Fruit fly (Drosophila melanogaster) whole organism, wandering third instar larva: ENCODE results near the gene CG33299.

Experiments used
- Abd-B ChIP-seq: fragments of >200 bp; optimal IDR thresholded peaks from 2 replicates; lab custom pipeline; 2017; ENCODE audit warnings: missing biosample characterization, missing genetic modification characterization
- CG32264 ChIP-seq: fragments of 200-800 bp; sonication (Bioruptor generic); optimal IDR thresholded peaks from 2 replicates; lab custom pipeline; 2016; ENCODE audit warnings: missing biosample characterization, missing genetic modification characterization
- Dfd ChIP-seq: fragments of >200 bp; optimal IDR thresholded peaks from 2 replicates; lab custom pipeline; 2017; ENCODE audit warnings: missing biosample characterization, missing genetic modification characterization
- Hr83 ChIP-seq: fragments of 200-300 bp; sonication (Bioruptor generic); optimal IDR thresholded peaks from 2 replicates; lab custom pipeline; 2016; ENCODE audit warnings: missing biosample characterization, mild to moderate bottlenecking, missing genetic modification characterization, moderate library complexity; ENCODE audit not compliant: poor library complexity, severe bottlenecking
- Myc ChIP-seq: fragments of >200 bp; optimal IDR thresholded peaks from 2 replicates; lab custom pipeline; 2017
- OdsH ChIP-seq: fragments of 200-800 bp; sonication (Bioruptor generic); optimal IDR thresholded peaks from 2 replicates; lab custom pipeline; 2016; ENCODE audit warnings: missing biosample characterization, mild to moderate bottlenecking, missing genetic modification characterization
- dl ChIP-seq, 2 experiments: fragments of 175-275, 200-275 bp in 1 of 2; fragments of 200-275 bp in 1 of 2; sonication (Bioruptor generic); optimal IDR thresholded peaks; lab custom pipeline; 2018; ENCODE audit warnings: mild to moderate bottlenecking in 2 of 2, missing biosample characterization in 2 of 2, missing genetic modification characterization in 2 of 2, moderate library complexity in 2 of 2; ENCODE audit not compliant: partially characterized antibody in 2 of 2, insufficient read depth in 1 of 2
- usp ChIP-seq: fragments of >200 bp; optimal IDR thresholded peaks from 2 replicates; lab custom pipeline; 2017; ENCODE audit warnings: missing biosample characterization, missing genetic modification characterization

DNA sequence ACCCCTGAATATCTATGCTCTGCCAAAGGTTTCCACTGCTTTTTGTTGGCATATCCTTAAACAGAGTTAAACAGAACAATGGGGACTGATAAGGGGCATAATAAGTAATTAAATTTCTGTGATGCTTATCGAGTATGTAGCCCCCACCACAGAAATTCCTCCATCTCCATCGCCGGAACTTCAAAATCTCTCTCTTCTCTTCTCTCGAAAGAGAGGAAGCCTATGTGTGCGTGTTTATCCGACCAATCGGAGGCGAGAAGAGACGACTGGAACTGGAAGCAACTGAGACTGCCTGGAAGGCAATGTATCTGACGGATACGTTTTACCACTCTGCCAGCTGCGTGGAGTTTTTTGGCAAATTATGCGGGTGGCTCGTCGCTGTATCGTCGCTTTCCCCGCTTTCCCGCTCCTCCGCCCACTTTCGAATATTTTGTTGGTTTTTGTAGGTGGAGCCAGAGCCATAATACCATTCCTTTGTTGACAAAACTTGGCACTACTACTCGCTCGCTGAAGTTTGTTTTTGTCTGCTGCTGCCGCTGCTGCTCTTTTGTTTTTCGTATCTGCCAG lies 48.3 kb upstream of the CG33299 start, which contains the start of gene gcm2:
- TF ChIP-seq OdsH (GFP tag; lab: Kevin White, UChicago) (no peak), Dfd (GFP tag; lab: Kevin White, UChicago) (no peak), usp (GFP tag; lab: Kevin White, UChicago) (no peak), dl (GFP tag; optimal IDR thresholded peaks at IDR 0.05; lab: Kevin White, UChicago; ENCODE audit: insufficient read depth in 1 of 2, partially characterized antibody in 2 of 2) (peak; percentile 20 to 27), Hr83 (GFP tag; lab: Kevin White, UChicago) (no peak), Myc (lab: Kevin White, UChicago) (no peak), Abd-B (GFP tag; lab: Kevin White, UChicago) (no peak), CG32264 (GFP tag; lab: Kevin White, UChicago) (no peak)
